Worm (Caenorhabditis elegans) whole organism, L4/young adult: ENCODE data around the gene Y57A10C.10.

Source experiments
- W03F9.2 ChIP-seq: fragments of 150-350 bp; optimal IDR thresholded peaks from 2 replicates; lab custom pipeline; 2014; ENCODE audit warnings: missing biosample characterization, missing genetic modification characterization
- dao-5 ChIP-seq: sonication (generic microtip); optimal IDR thresholded peaks from 2 replicates; lab custom pipeline; 2016; ENCODE audit warnings: missing genotype, missing genetic modification characterization, moderate library complexity, missing compliant biosample characterization
- him-1 ChIP-seq: sonication (generic microtip); optimal IDR thresholded peaks from 2 replicates; lab custom pipeline; 2016; ENCODE audit warnings: missing genotype, missing genetic modification reagents, missing genetic modification characterization, missing compliant biosample characterization

DNA sequence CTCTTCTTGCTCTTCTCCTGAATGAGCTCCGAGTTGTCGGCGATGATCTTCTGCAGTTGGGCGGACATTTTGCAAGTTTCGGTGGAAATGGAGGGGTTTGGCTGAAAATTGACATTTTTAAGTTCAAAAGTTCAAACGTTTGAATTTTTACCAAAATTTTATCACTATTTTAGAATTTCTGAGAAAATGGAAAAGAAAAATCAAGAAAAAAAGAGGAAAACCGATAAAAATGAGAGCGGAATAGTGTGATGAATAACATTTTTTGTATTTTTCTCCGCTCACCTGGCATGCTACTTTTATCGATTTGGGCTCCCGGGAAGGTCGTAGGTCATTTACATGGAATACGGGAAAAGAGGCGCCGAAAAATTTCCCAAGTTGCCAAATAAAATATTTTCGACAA, 44.0 kb upstream of the Y57A10C.10 start, which contains the start of gene F15A4.10:
- TF ChIP-seq him-1 (tag; lab: Kevin White, UChicago) = no peak
- TF ChIP-seq W03F9.2 (tag; lab: Kevin White, UChicago) = no peak
- no peak for TF ChIP-seq dao-5
